Worm (Caenorhabditis elegans) whole organism, early embryonic: ENCODE measurements around the gene srg-22.
"Not testable (repeated sequence)": the region's sequence is repeated elsewhere in the genome, so short reads cannot be mapped to it uniquely, and the experiment has no call there.

ENCODE experiments used
- ama-1 ChIP-seq: fragments of 150-350 bp; optimal IDR thresholded peaks from 2 replicates; lab custom pipeline; 2014
- ceh-13 ChIP-seq: fragments of 200-800 bp; sonication (Bioruptor generic); optimal IDR thresholded peaks from 2 replicates; lab custom pipeline; 2018; ENCODE audit warnings: mild to moderate bottlenecking, missing genetic modification characterization, missing compliant biosample characterization
- ceh-36 ChIP-seq: sonication (generic microtip); optimal IDR thresholded peaks from 2 replicates; lab custom pipeline; 2016; ENCODE audit warnings: missing genetic modification characterization, inconsistent platforms, missing compliant biosample characterization
- ets-7 ChIP-seq: sonication (generic microtip); optimal IDR thresholded peaks from 2 replicates; lab custom pipeline; 2016; ENCODE audit warnings: missing genotype, missing genetic modification characterization, missing compliant biosample characterization
- flt-1 ChIP-seq: fragments of 200-800 bp; sonication (Bioruptor generic); IDR thresholded peaks from 2 replicates; pipeline ENCODE4 v1.3.6; 2022; ENCODE audit warnings: missing genetic modification characterization, missing compliant biosample characterization
- hmbx-1 ChIP-seq: sonication (generic microtip); optimal IDR thresholded peaks from 2 replicates; lab custom pipeline; 2016; ENCODE audit warnings: mild to moderate bottlenecking, missing genetic modification characterization, missing compliant biosample characterization
- hmg-4 ChIP-seq: fragments of 200-800 bp; sonication (Bioruptor generic); optimal IDR thresholded peaks from 2 replicates; lab custom pipeline; 2018; ENCODE audit warnings: mild to moderate bottlenecking, missing genetic modification characterization, missing compliant biosample characterization
- pes-1 ChIP-seq: fragments of 200-800 bp; sonication (Bioruptor generic); IDR thresholded peaks from 2 replicates; pipeline ENCODE4 v1.3.6; 2022; ENCODE audit warnings: missing genetic modification reagents, missing genetic modification characterization, missing compliant biosample characterization
- sea-1 ChIP-seq: fragments of 200-800 bp; sonication (Bioruptor generic); conservative IDR thresholded peaks from 2 replicates; pipeline ENCODE4 v1.3.6; 2022; ENCODE audit warnings: missing genetic modification characterization, missing compliant biosample characterization
- tbx-11 ChIP-seq: fragments of 200-800 bp; sonication (Bioruptor generic); IDR thresholded peaks from 2 replicates; pipeline ENCODE4 v1.3.6; 2022; ENCODE audit warnings: missing genetic modification characterization, missing compliant biosample characterization
- tbx-37 ChIP-seq: fragments of 200-800 bp; sonication (Bioruptor generic); conservative IDR thresholded peaks from 2 replicates; pipeline ENCODE4 v1.3.6; 2022; ENCODE audit warnings: missing genetic modification reagents, missing genetic modification characterization, missing compliant biosample characterization

DNA sequence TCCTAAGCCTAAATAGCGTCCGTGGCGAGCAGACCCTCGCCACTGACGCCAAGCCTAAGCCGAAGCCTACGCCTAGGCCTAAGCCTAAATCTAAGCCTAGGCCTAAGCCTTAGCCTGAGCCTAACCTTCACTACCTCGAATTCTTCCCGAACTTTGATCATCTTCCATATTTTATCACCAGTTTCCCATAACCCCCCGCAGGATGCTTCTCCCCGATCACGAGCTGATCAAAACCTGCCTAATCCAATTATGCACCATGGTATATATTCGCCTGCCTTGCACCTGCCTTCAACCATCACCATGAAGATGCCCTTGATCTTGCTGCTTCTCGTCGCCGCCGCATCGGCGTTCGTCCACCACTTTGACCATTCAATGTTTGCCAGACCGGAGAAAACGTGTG, 33.5 kb upstream of the srg-22 start, which contains the start of gene ins-31:
- not testable (repeated sequence) for TF ChIP-seq flt-1; ama-1 (lab: Kevin White, UChicago); hmbx-1 (tag; lab: Kevin White, UChicago); hmg-4; ceh-13 (GFP tag; lab: Kevin White, UChicago); ets-7 (tag; lab: Kevin White, UChicago); sea-1 (GFP tag; lab: Robert Waterston, UW); tbx-37 (GFP tag; lab: Robert Waterston, UW); ceh-36 (tag; lab: Kevin White, UChicago); tbx-11 (GFP tag; lab: Robert Waterston, UW)
- TF ChIP-seq pes-1 (GFP tag; lab: Robert Waterston, UW), result 0 out of 2 replicates have a peak, but pooled peaks have one; percentile 32
